Fruit fly (Drosophila melanogaster) whole organism, embryonic: ENCODE results near the gene CG34149.

Source experiments
- ATbp ChIP-seq: fragments of 200-800 bp; sonication (Bioruptor generic); optimal IDR thresholded peaks from 2 replicates; lab custom pipeline; 2017; ENCODE audit warnings: missing biosample characterization, mild to moderate bottlenecking, missing genetic modification characterization, missing genetic modification reagents
- Antp ChIP-seq: fragments of 200-800 bp; sonication (Bioruptor generic); optimal IDR thresholded peaks from 3 replicates; lab custom pipeline; 2016; ENCODE audit warnings: missing biosample characterization, missing genetic modification characterization
- CG10959 ChIP-seq: fragments of 200-800 bp; sonication (Bioruptor generic); IDR thresholded peaks from 2 replicates; pipeline ENCODE4 v1.3.6; 2022; ENCODE audit warnings: missing biosample characterization, missing genetic modification characterization
- CG11247 ChIP-seq: fragments of 200-800 bp; sonication (Bioruptor generic); IDR thresholded peaks from 2 replicates; pipeline ENCODE4 v1.3.6; 2022; ENCODE audit warnings: missing biosample characterization, missing genetic modification characterization
- CG12942 ChIP-seq: fragments of 200-800 bp; sonication (Bioruptor generic); optimal IDR thresholded peaks from 3 replicates; lab custom pipeline; 2016; ENCODE audit warnings: missing biosample characterization, missing genetic modification characterization
- CG13894 ChIP-seq: fragments of 200-800 bp; sonication (Bioruptor generic); optimal IDR thresholded peaks from 3 replicates; lab custom pipeline; 2018; ENCODE audit warnings: missing biosample characterization, mild to moderate bottlenecking, missing genetic modification characterization, moderate library complexity
- CG16815 ChIP-seq: fragments of 200-800 bp; sonication (Bioruptor generic); optimal IDR thresholded peaks from 3 replicates; lab custom pipeline; 2017; ENCODE audit warnings: missing biosample characterization, mild to moderate bottlenecking, missing genetic modification characterization
- CG18764 ChIP-seq: fragments of 200-800 bp; sonication (Bioruptor generic); optimal IDR thresholded peaks from 3 replicates; lab custom pipeline; 2016; ENCODE audit warnings: missing biosample characterization, missing genetic modification characterization
- CG30020 ChIP-seq: fragments of 200-800 bp; optimal IDR thresholded peaks from 2 replicates; lab custom pipeline; 2019; ENCODE audit warnings: missing biosample characterization, mild to moderate bottlenecking, missing genetic modification characterization, moderate library complexity
- CG3065 ChIP-seq: fragments of 200-800 bp; sonication (Bioruptor generic); optimal IDR thresholded peaks from 2 replicates; lab custom pipeline; 2016; ENCODE audit warnings: missing biosample characterization, missing genetic modification characterization
- CG31365 ChIP-seq: fragments of 200-800 bp; sonication (Bioruptor generic); optimal IDR thresholded peaks from 2 replicates; lab custom pipeline; 2018; ENCODE audit warnings: missing biosample characterization, mild to moderate bottlenecking, missing genetic modification characterization
- CG32532 ChIP-seq: fragments of 200-800 bp; sonication (Bioruptor generic); IDR thresholded peaks from 2 replicates; pipeline ENCODE4 v1.3.6; 2022; ENCODE audit warnings: missing biosample characterization, missing genetic modification characterization
- CG3838 ChIP-seq: fragments of 200-800 bp; sonication (Bioruptor generic); optimal IDR thresholded peaks from 3 replicates; lab custom pipeline; 2016; ENCODE audit warnings: missing biosample characterization, missing genetic modification characterization
- CG6683 ChIP-seq: fragments of 200-800 bp; sonication (Bioruptor generic); optimal IDR thresholded peaks from 2 replicates; lab custom pipeline; 2017; ENCODE audit warnings: missing biosample characterization, mild to moderate bottlenecking, missing genetic modification characterization, missing genetic modification reagents
- CG6765 ChIP-seq: fragments of 200-800 bp; sonication (Bioruptor generic); optimal IDR thresholded peaks from 3 replicates; lab custom pipeline; 2017; ENCODE audit warnings: missing biosample characterization, mild to moderate bottlenecking, missing genetic modification characterization
- CG8359 ChIP-seq: fragments of 200-800 bp; sonication (Bioruptor generic); optimal IDR thresholded peaks from 2 replicates; lab custom pipeline; 2017; ENCODE audit warnings: missing biosample characterization, mild to moderate bottlenecking, missing genetic modification characterization, borderline replicate concordance
- CG8924 ChIP-seq: fragments of 200-800 bp; optimal IDR thresholded peaks from 3 replicates; lab custom pipeline; 2019; ENCODE audit warnings: missing biosample characterization, mild to moderate bottlenecking, missing genetic modification characterization, moderate library complexity
- CG9727 ChIP-seq: fragments of 200-800 bp; sonication (Bioruptor generic); optimal IDR thresholded peaks from 3 replicates; lab custom pipeline; 2017; ENCODE audit warnings: missing biosample characterization, mild to moderate bottlenecking, missing genetic modification characterization
- CG9797 ChIP-seq: fragments of 200-800 bp; sonication (Bioruptor generic); optimal IDR thresholded peaks from 3 replicates; lab custom pipeline; 2018; ENCODE audit warnings: missing biosample characterization, mild to moderate bottlenecking, missing genetic modification characterization
- CG9817 ChIP-seq: fragments of 200-800 bp; sonication (Bioruptor generic); optimal IDR thresholded peaks from 2 replicates; lab custom pipeline; 2018; ENCODE audit warnings: missing biosample characterization, mild to moderate bottlenecking, missing genetic modification characterization, moderate library complexity
- D ChIP-seq, 2 experiments: fragments of 200-800 bp in 1 of 2; fragments of >200 bp in 1 of 2; sonication (Bioruptor generic) in 1 of 2; optimal IDR thresholded peaks; 2 replicates in 1 of 2; 3 replicates in 1 of 2; lab custom pipeline; 2017; ENCODE audit warnings: mild to moderate bottlenecking in 1 of 2, missing biosample characterization in 1 of 2, missing genetic modification characterization in 1 of 2, missing genetic modification reagents in 1 of 2
- D19B ChIP-seq: fragments of 200-800 bp; sonication (Bioruptor generic); optimal IDR thresholded peaks from 2 replicates; lab custom pipeline; 2017; ENCODE audit warnings: missing biosample characterization, mild to moderate bottlenecking, missing genetic modification characterization
- Hey ChIP-seq: fragments of 200-800 bp; sonication (Bioruptor generic); optimal IDR thresholded peaks from 3 replicates; lab custom pipeline; 2018; ENCODE audit warnings: missing biosample characterization, mild to moderate bottlenecking, missing genetic modification characterization
- Hmr ChIP-seq: fragments of 200-800 bp; sonication (Bioruptor generic); optimal IDR thresholded peaks from 3 replicates; lab custom pipeline; 2017; ENCODE audit warnings: mild to moderate bottlenecking, missing biosample characterization, missing genetic modification reagents, missing genetic modification characterization
- Lpt ChIP-seq: fragments of >200 bp; optimal IDR thresholded peaks from 2 replicates; lab custom pipeline; 2018; ENCODE audit warnings: missing biosample characterization, missing genetic modification characterization
- Myb ChIP-seq: fragments of 200-800 bp; sonication (Bioruptor generic); optimal IDR thresholded peaks from 2 replicates; lab custom pipeline; 2016; ENCODE audit warnings: missing biosample characterization, missing genetic modification characterization
- Neu2 ChIP-seq: fragments of 200-800 bp; sonication (Bioruptor generic); optimal IDR thresholded peaks from 3 replicates; lab custom pipeline; 2016; ENCODE audit warnings: missing biosample characterization, missing genetic modification characterization, borderline replicate concordance
- Pdp1 ChIP-seq, 2 experiments: fragments of 200-800 bp; sonication (Bioruptor generic); optimal IDR thresholded peaks; 3 replicates each; lab custom pipeline; 2016; ENCODE audit warnings: missing biosample characterization in 2 of 2, missing genetic modification characterization in 2 of 2, mild to moderate bottlenecking in 1 of 2, moderate library complexity in 1 of 2
- Ravus ChIP-seq: fragments of 200-800 bp; sonication (Bioruptor generic); IDR thresholded peaks from 2 replicates; pipeline ENCODE4 v1.3.6; 2022; ENCODE audit warnings: missing biosample characterization, missing genetic modification characterization
- caup ChIP-seq: fragments of 200-800 bp; sonication (Bioruptor generic); optimal IDR thresholded peaks from 3 replicates; lab custom pipeline; 2017; ENCODE audit warnings: missing biosample characterization, mild to moderate bottlenecking, missing genetic modification characterization, moderate library complexity; ENCODE audit not compliant: severe bottlenecking
- en ChIP-seq: fragments of 200-800 bp; sonication (Bioruptor generic); optimal IDR thresholded peaks from 2 replicates; lab custom pipeline; 2016; ENCODE audit warnings: missing biosample characterization, missing genetic modification characterization
- ind ChIP-seq: fragments of 200-800 bp; sonication (Bioruptor generic); optimal IDR thresholded peaks from 3 replicates; lab custom pipeline; 2016; ENCODE audit warnings: missing biosample characterization, missing genetic modification characterization
- ken ChIP-seq: fragments of 200-800 bp; sonication (Bioruptor generic); IDR thresholded peaks from 3 replicates; pipeline ENCODE4 v1.3.6; 2022; ENCODE audit warnings: missing biosample characterization, missing genetic modification characterization
- knrl ChIP-seq: fragments of 200-800 bp; sonication (Bioruptor generic); IDR thresholded peaks from 3 replicates; pipeline ENCODE4 v1.3.6; 2022; ENCODE audit warnings: missing biosample characterization, missing genetic modification characterization; ENCODE audit not compliant: partially characterized antibody
- mirr ChIP-seq: fragments of 200-800 bp; sonication (Bioruptor generic); optimal IDR thresholded peaks from 3 replicates; lab custom pipeline; 2018; ENCODE audit warnings: missing biosample characterization, mild to moderate bottlenecking, missing genetic modification characterization
- odd ChIP-seq: fragments of 200-800 bp; sonication (Bioruptor generic); optimal IDR thresholded peaks from 2 replicates; lab custom pipeline; 2017; ENCODE audit warnings: missing biosample characterization, mild to moderate bottlenecking, missing genetic modification characterization
- pum ChIP-seq: fragments of 200-800 bp; sonication (Bioruptor generic); optimal IDR thresholded peaks from 2 replicates; lab custom pipeline; 2016; ENCODE audit warnings: missing biosample characterization, missing genetic modification characterization
- pzg ChIP-seq: fragments of 200-800 bp; sonication (Bioruptor generic); optimal IDR thresholded peaks from 3 replicates; lab custom pipeline; 2018; ENCODE audit warnings: missing biosample characterization, mild to moderate bottlenecking, missing genetic modification characterization, moderate library complexity
- sens-2 ChIP-seq: fragments of 200-800 bp; sonication (Bioruptor generic); IDR thresholded peaks from 2 replicates; pipeline ENCODE4 v1.3.6; 2022; ENCODE audit warnings: missing biosample characterization, missing genetic modification characterization
- sisA ChIP-seq: fragments of 200-800 bp; sonication (Bioruptor generic); IDR thresholded peaks from 2 replicates; pipeline ENCODE4 v1.3.6; 2022; ENCODE audit warnings: missing biosample characterization, missing genetic modification characterization
- slp2 ChIP-seq: fragments of 200-800 bp; sonication (Bioruptor generic); optimal IDR thresholded peaks from 2 replicates; lab custom pipeline; 2016; ENCODE audit warnings: missing biosample characterization, missing genetic modification characterization
- sob ChIP-seq: fragments of 200-800 bp; sonication (Bioruptor generic); IDR thresholded peaks from 2 replicates; pipeline ENCODE4 v1.3.6; 2022; ENCODE audit warnings: missing biosample characterization, missing genetic modification characterization
- tgo ChIP-seq: fragments of 200-800 bp; sonication (Bioruptor generic); IDR thresholded peaks from 3 replicates; pipeline ENCODE4 v1.3.6; 2022; ENCODE audit warnings: missing biosample characterization, missing genetic modification characterization
- unpg ChIP-seq: fragments of 200-800 bp; sonication (Bioruptor generic); optimal IDR thresholded peaks from 3 replicates; lab custom pipeline; 2018; ENCODE audit warnings: missing biosample characterization, mild to moderate bottlenecking, missing genetic modification characterization, moderate library complexity
- usp ChIP-seq: fragments of >200 bp; optimal IDR thresholded peaks from 2 replicates; lab custom pipeline; 2017; ENCODE audit warnings: missing biosample characterization, missing genetic modification characterization
- vfl ChIP-seq: fragments of 200-800 bp; sonication (Bioruptor generic); optimal IDR thresholded peaks from 2 replicates; lab custom pipeline; 2016; ENCODE audit warnings: missing biosample characterization, missing genetic modification characterization
- vvl ChIP-seq: fragments of 200-800 bp; sonication (Bioruptor generic); IDR thresholded peaks from 2 replicates; pipeline ENCODE4 v1.3.6; 2022; ENCODE audit warnings: missing biosample characterization, missing genetic modification characterization
- wor ChIP-seq: fragments of 200-800 bp; sonication (Bioruptor generic); IDR thresholded peaks from 2 replicates; pipeline ENCODE4 v1.3.6; 2022; ENCODE audit warnings: missing biosample characterization, missing genetic modification characterization
- zf30C ChIP-seq: fragments of 200-800 bp; sonication (Bioruptor generic); optimal IDR thresholded peaks from 3 replicates; lab custom pipeline; 2018; ENCODE audit warnings: missing biosample characterization, mild to moderate bottlenecking, missing genetic modification characterization

The CG34149 gene

DNA sequence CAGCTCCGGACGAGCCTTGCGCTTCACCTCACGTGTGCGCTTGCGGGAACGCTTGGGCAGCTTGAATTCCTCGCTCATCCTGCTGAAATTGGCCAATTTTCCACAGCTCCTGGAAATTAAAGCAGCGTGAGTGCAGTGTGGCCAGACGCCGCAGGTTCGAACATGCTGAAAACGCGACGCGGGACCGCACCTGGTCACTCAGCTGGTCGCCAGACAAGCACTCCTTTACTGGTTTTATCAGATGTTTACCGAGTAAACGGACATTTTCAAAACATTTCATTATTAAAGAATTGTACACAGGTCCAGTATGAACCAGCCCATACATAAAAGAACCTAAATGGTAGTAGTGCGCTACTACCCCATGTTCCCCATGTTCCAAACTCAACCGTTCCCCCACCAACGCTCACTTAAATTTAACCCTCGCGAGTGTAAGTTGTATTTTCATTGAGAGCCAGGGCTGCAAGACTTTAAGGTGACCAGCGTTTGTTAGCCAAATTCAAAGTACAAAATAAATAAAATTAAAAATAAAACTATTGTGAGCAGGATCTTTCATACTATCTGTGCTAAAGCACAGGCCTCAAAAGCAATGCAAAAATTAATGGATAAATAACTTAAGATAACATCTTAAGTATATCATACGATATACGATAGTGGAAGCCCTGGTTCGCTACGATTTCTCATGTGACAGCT lies 17.6 kb upstream of the CG34149 start, which contains the start of the genes JMJD6, CG7071 and Muted (continued):
- peak; percentile 86 for TF ChIP-seq knrl
- peak; percentile 78 for TF ChIP-seq CG3065 (GFP tag; lab: Kevin White, UChicago)
- TF ChIP-seq Neu2 (GFP tag; lab: Kevin White, UChicago) = no peak
- TF ChIP-seq CG16815 = peak; percentile 90
- TF ChIP-seq Ravus (GFP tag; lab: Robert Waterston, UW) = peak; percentile 53
- TF ChIP-seq CG12942 (GFP tag; lab: Kevin White, UChicago) = peak; percentile 89
- TF ChIP-seq usp (GFP tag; lab: Kevin White, UChicago) = no peak
- TF ChIP-seq ATbp (GFP tag; lab: Kevin White, UChicago) = peak; percentile 73
- peak; percentile 81 for TF ChIP-seq CG6765 (GFP tag; lab: Kevin White, UChicago)
- peak; percentile 94 for TF ChIP-seq CG32532 (GFP tag; lab: Robert Waterston, UW)
- peak; percentile 76 for TF ChIP-seq D19B (GFP tag; lab: Kevin White, UChicago)
- peak; percentile 87 for TF ChIP-seq tgo (GFP tag; lab: Robert Waterston, UW)
- TF ChIP-seq CG30020 (tag; lab: Kevin White, UChicago) = peak; percentile 90
- TF ChIP-seq wor (GFP tag; lab: Robert Waterston, UW) = peak; percentile 77; the same call in 1 of the 2 replicates
- TF ChIP-seq CG6683 (GFP tag; lab: Kevin White, UChicago) = peak; percentile 72
- peak; percentile 86 for TF ChIP-seq CG3838 (GFP tag; lab: Kevin White, UChicago)
- peak; percentile 9 for TF ChIP-seq zf30C
- TF ChIP-seq mirr (GFP tag; lab: Kevin White, UChicago) = peak; percentile 75
- peak; percentile 44 for TF ChIP-seq CG8359 (GFP tag; lab: Kevin White, UChicago)
- TF ChIP-seq Myb = peak; percentile 71
- TF ChIP-seq D (optimal IDR thresholded peaks at IDR 0.05; lab: Kevin White, UChicago) = peak; percentile 23
- TF ChIP-seq D (GFP tag; optimal IDR thresholded peaks at IDR 0.05; lab: Kevin White, UChicago) = peak; percentile 70
- peak; percentile 92 for TF ChIP-seq unpg
- TF ChIP-seq en (GFP tag; lab: Kevin White, UChicago) = peak; percentile 73
- peak; percentile 89 for TF ChIP-seq CG9797
- TF ChIP-seq Pdp1 (GFP tag; optimal IDR thresholded peaks at IDR 0.05; lab: Kevin White, UChicago) = peak; percentile 81 to 91
- peak; percentile 93 for TF ChIP-seq Hmr
- TF ChIP-seq Lpt (GFP tag; lab: Kevin White, UChicago) = no peak
- TF ChIP-seq pum (GFP tag; lab: Kevin White, UChicago) = peak; percentile 91
- TF ChIP-seq pzg = peak; percentile 79
- TF ChIP-seq ind (GFP tag; lab: Kevin White, UChicago) = peak; percentile 93
- TF ChIP-seq slp2 (GFP tag; lab: Kevin White, UChicago) = peak; percentile 82
- TF ChIP-seq CG18764 (GFP tag; lab: Kevin White, UChicago) = peak; percentile 87
- peak; percentile 95 for TF ChIP-seq CG10959 (GFP tag; lab: Robert Waterston, UW)
- peak; percentile 94 for TF ChIP-seq CG13894 (tag; lab: Kevin White, UChicago)
- peak; percentile 92 for TF ChIP-seq ken (GFP tag; lab: Robert Waterston, UW)
- peak; percentile 90 for TF ChIP-seq sens-2 (GFP tag; lab: Robert Waterston, UW)
- TF ChIP-seq CG9727 (GFP tag; lab: Kevin White, UChicago) = peak; percentile 89
- TF ChIP-seq sob = peak; percentile 96
- TF ChIP-seq CG11247 (GFP tag; lab: Robert Waterston, UW) = peak; percentile 91
- TF ChIP-seq vfl (GFP tag; lab: Kevin White, UChicago) = peak; percentile 92
- TF ChIP-seq caup (GFP tag; lab: Kevin White, UChicago) = peak; percentile 89
- TF ChIP-seq sisA = peak; percentile 93
- TF ChIP-seq Antp = peak; percentile 73
- TF ChIP-seq CG8924 = peak; percentile 82
- peak; percentile 63 for TF ChIP-seq Hey (tag; lab: Kevin White, UChicago)
- peak; percentile 94 for TF ChIP-seq vvl (GFP tag; lab: Robert Waterston, UW)
- peak; percentile 95 for TF ChIP-seq CG9817 (tag; lab: Kevin White, UChicago)
- TF ChIP-seq odd (GFP tag; lab: Kevin White, UChicago) = peak; percentile 76
- TF ChIP-seq CG31365 (tag; lab: Kevin White, UChicago) = peak; percentile 30
